Worm (Caenorhabditis elegans) whole organism, L1 larva: ENCODE results near the gene irld-63.

Source experiments
- aly-2 ChIP-seq: fragments of 150-350 bp; optimal IDR thresholded peaks from 2 replicates; lab custom pipeline; 2014; ENCODE audit warnings: missing biosample characterization, missing genetic modification characterization
- elt-2 ChIP-seq: sonication (generic microtip); optimal IDR thresholded peaks from 2 replicates; lab custom pipeline; 2016; ENCODE audit warnings: missing genetic modification characterization, mild to moderate bottlenecking, inconsistent platforms, missing compliant biosample characterization, missing genetic modification reagents
- fos-1 ChIP-seq: fragments of 150-350 bp; optimal IDR thresholded peaks from 2 replicates; lab custom pipeline; 2014; ENCODE audit warnings: missing biosample characterization, missing genetic modification characterization
- nhr-237 ChIP-seq: fragments of 150-350 bp; optimal IDR thresholded peaks from 2 replicates; lab custom pipeline; 2014; ENCODE audit warnings: missing biosample characterization, missing genetic modification characterization

DNA sequence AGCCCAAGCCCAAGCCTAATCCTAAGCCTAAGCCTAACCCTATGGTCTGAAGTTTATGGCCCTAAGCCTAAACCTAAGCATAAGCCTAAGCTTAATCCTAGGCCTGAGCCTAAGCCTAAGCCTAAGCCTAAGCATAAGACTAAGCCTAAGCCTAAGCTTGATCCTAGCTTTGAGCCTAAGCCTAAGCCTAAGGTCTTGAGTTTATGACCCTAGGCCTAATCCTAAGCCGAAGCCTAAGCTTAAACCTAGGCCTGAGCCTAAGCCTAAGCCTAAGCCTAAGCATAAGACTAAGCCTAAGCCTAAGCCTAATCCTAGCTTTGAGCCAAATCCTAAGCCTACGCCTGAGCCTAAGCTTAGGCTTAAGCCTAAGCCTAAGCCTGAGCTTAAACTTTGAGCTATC lies 48.5 kb downstream of the irld-63 start:
- TF ChIP-seq elt-2 (tag; lab: Kevin White, UChicago), result no peak
- TF ChIP-seq fos-1 (tag; lab: Kevin White, UChicago), result no peak
- TF ChIP-seq aly-2, result no peak
- TF ChIP-seq nhr-237 (tag; lab: Kevin White, UChicago), result no peak
